Worm (Caenorhabditis elegans): ENCODE measurements around the gene F27D9.7.

- TF ChIP-seq T22C8.4 (GFP tag; IDR thresholded peaks at IDR 0.05): no peak
- no peak; the same call in 1 of the 2 replicates for TF ChIP-seq flt-1 (GFP tag; IDR thresholded peaks at IDR 0.05)
- no peak for TF ChIP-seq tab-1 (GFP tag; IDR thresholded peaks at IDR 0.05)
- TF ChIP-seq ref-1 (GFP tag; conservative IDR thresholded peaks at IDR 0.05): no peak
- peak; percentile 57; the same call in 1 of the 2 replicates for TF ChIP-seq ztf-23 (GFP tag; IDR thresholded peaks at IDR 0.05)
- no peak for TF ChIP-seq med-1 (GFP tag; optimal IDR thresholded peaks at IDR 0.05; ENCODE audit: insufficient read depth)
- no peak for TF ChIP-seq klf-2 (GFP tag; conservative IDR thresholded peaks at IDR 0.05)
- no peak for TF ChIP-seq ztf-29 (GFP tag; IDR thresholded peaks at IDR 0.05)
These were observed 10.2 kb upstream of the F27D9.7 start, which contains the start of gene stn-2 for ce11 chrX:7680545-7681330.

Data from whole organism, midembryonic.